Fruit fly (Drosophila melanogaster): ENCODE results near the gene Catsup.

Catsup gene

dm6 chr2L:19053860-19054515 lies 12.3 kb downstream of the Catsup start, which contains the start of gene CG10492:
Gene CG10492 (plus strand): TSS chr2L:19054078.
- peak; percentile 70 for TF ChIP-seq Myc (optimal IDR thresholded peaks at IDR 0.05)
- TF ChIP-seq foxo (GFP tag; optimal IDR thresholded peaks at IDR 0.05), result no peak
- TF ChIP-seq N (GFP tag; optimal IDR thresholded peaks at IDR 0.05), result no peak
- no peak for TF ChIP-seq Vsx2 (GFP tag; optimal IDR thresholded peaks at IDR 0.05; ENCODE audit: partially characterized antibody)
- no peak for TF ChIP-seq GATAd (GFP tag; optimal IDR thresholded peaks at IDR 0.05)
- peak; percentile 11 for TF ChIP-seq Sp1 (GFP tag; optimal IDR thresholded peaks at IDR 0.05)
- no peak for TF ChIP-seq HLH106 (tag; optimal IDR thresholded peaks at IDR 0.05)
- TF ChIP-seq CG9705 (GFP tag; optimal IDR thresholded peaks at IDR 0.05), result no peak
- no peak for TF ChIP-seq sv (GFP tag; optimal IDR thresholded peaks at IDR 0.05)
- peak; percentile 4 for TF ChIP-seq rgr (GFP tag; optimal IDR thresholded peaks at IDR 0.05)
- TF ChIP-seq Dfd (GFP tag; optimal IDR thresholded peaks at IDR 0.05), result no peak
- TF ChIP-seq h (GFP tag; optimal IDR thresholded peaks at IDR 0.05), result no peak
- no peak for TF ChIP-seq sage (GFP tag; optimal IDR thresholded peaks at IDR 0.05)
- no peak for TF ChIP-seq Rel (GFP tag; optimal IDR thresholded peaks at IDR 0.05)
- TF ChIP-seq Rel (tag; optimal IDR thresholded peaks at IDR 0.05), result peak; percentile 63

- no peak for TF ChIP-seq CrebA (GFP tag; optimal IDR thresholded peaks at IDR 0.05; ENCODE audit: borderline replicate concordance)
- TF ChIP-seq GATAd (GFP tag; optimal IDR thresholded peaks at IDR 0.05), result no peak
These were observed 12.8 kb downstream of the Catsup start for dm6 chr2L:19054516-19054887.

- TF ChIP-seq dmrt93B (GFP tag; optimal IDR thresholded peaks at IDR 0.05) (no peak), Myc (optimal IDR thresholded peaks at IDR 0.05) (no peak), N (GFP tag; optimal IDR thresholded peaks at IDR 0.05) (no peak), CG32264 (GFP tag; optimal IDR thresholded peaks at IDR 0.05) (no peak), Hnf4 (GFP tag; optimal IDR thresholded peaks at IDR 0.05) (no peak), tai (GFP tag; optimal IDR thresholded peaks at IDR 0.05) (no peak), jim (GFP tag; optimal IDR thresholded peaks at IDR 0.05) (no peak), fru (GFP tag; optimal IDR thresholded peaks at IDR 0.05) (no peak), dsf (GFP tag; optimal IDR thresholded peaks at IDR 0.05; ENCODE audit: borderline replicate concordance) (no peak), br (GFP tag; optimal IDR thresholded peaks at IDR 0.05) (no peak), Abd-B (GFP tag; optimal IDR thresholded peaks at IDR 0.05) (no peak), HLH106 (tag; optimal IDR thresholded peaks at IDR 0.05) (no peak)
These were observed 16.1 kb downstream of the Catsup start for dm6 chr2L:19057799-19058198.

dm6 chr2L:19058916-19059315 lies 17.3 kb downstream of the Catsup start, which contains the start of gene Phlpp:
Gene Phlpp (plus strand): TSS chr2L:19059129.
- peak; percentile 17 for TF ChIP-seq ey (GFP tag; optimal IDR thresholded peaks at IDR 0.05)
- TF ChIP-seq dl (GFP tag; optimal IDR thresholded peaks at IDR 0.05; ENCODE audit: insufficient read depth in 1 of 2, partially characterized antibody in 2 of 2), result no peak

- TF ChIP-seq jim (GFP tag; optimal IDR thresholded peaks at IDR 0.05), result no peak
- peak; percentile 36 for TF ChIP-seq Myc (optimal IDR thresholded peaks at IDR 0.05)
These were observed 21.5 kb downstream of the Catsup start, which contains the start of gene Dus4 for dm6 chr2L:19063090-19063692. Gene Dus4 (plus strand): TSS chr2L:19063295.

- TF ChIP-seq CG9705 (GFP tag; optimal IDR thresholded peaks at IDR 0.05) (no peak), Rel (GFP tag; optimal IDR thresholded peaks at IDR 0.05) (no peak), Rel (tag; optimal IDR thresholded peaks at IDR 0.05) (peak; percentile 90)
These were observed 23.0 kb downstream of the Catsup start, which contains the start of gene CG17343 for dm6 chr2L:19064706-19065105. Gene CG17343 (plus strand): TSS chr2L:19064929.

- TF ChIP-seq ey (GFP tag; optimal IDR thresholded peaks at IDR 0.05) (no peak), Rel (GFP tag; optimal IDR thresholded peaks at IDR 0.05) (no peak), Rel (tag; optimal IDR thresholded peaks at IDR 0.05) (no peak), jim (GFP tag; optimal IDR thresholded peaks at IDR 0.05) (no peak), Hnf4 (GFP tag; optimal IDR thresholded peaks at IDR 0.05) (no peak)
These were observed 26.7 kb downstream of the Catsup start for dm6 chr2L:19068393-19068792.
